Worm (Caenorhabditis elegans) whole organism, L3 larva: ENCODE measurements around the gene F35A5.1.
A peak's percentile ranks its signal among the peaks of the same experiment; 100 is the strongest.

Experiments used
- ama-1 ChIP-seq: fragments of 150-350 bp; optimal IDR thresholded peaks from 2 replicates; lab custom pipeline; 2018
- ceh-28 ChIP-seq: fragments of 150-350 bp; optimal IDR thresholded peaks from 2 replicates; lab custom pipeline; 2014; ENCODE audit warnings: missing biosample characterization, missing genetic modification reagents, missing genetic modification characterization
- ceh-82 ChIP-seq: fragments of 150-350 bp; optimal IDR thresholded peaks from 2 replicates; lab custom pipeline; 2014; ENCODE audit warnings: missing biosample characterization, missing genetic modification characterization
- lin-39 ChIP-seq: fragments of 150-350 bp; optimal IDR thresholded peaks from 2 replicates; lab custom pipeline; 2018; ENCODE audit warnings: missing biosample characterization, missing genetic modification reagents, missing genetic modification characterization
- mdl-1 ChIP-seq: fragments of 150-350 bp; optimal IDR thresholded peaks from 2 replicates; lab custom pipeline; 2014; ENCODE audit warnings: missing biosample characterization, missing genetic modification characterization
- nhr-237 ChIP-seq: fragments of 150-350 bp; optimal IDR thresholded peaks from 2 replicates; lab custom pipeline; 2014; ENCODE audit warnings: missing biosample characterization, missing genetic modification characterization
- nhr-76 ChIP-seq: fragments of 150-350 bp; sonication (generic microtip); optimal IDR thresholded peaks from 5 replicates; lab custom pipeline; 2014; ENCODE audit warnings: missing biosample characterization, missing genetic modification characterization
- sea-2 ChIP-seq: fragments of 150-350 bp; sonication (generic microtip); optimal IDR thresholded peaks from 4 replicates; lab custom pipeline; 2014; ENCODE audit warnings: missing biosample characterization, missing genetic modification reagents, missing genetic modification characterization

- no peak for TF ChIP-seq nhr-237 (tag; lab: Kevin White, UChicago)
- TF ChIP-seq sea-2 (GFP tag; lab: Kevin White, UChicago), result no peak
- TF ChIP-seq ceh-28 (tag; lab: Kevin White, UChicago), result no peak
- TF ChIP-seq ama-1 (lab: Kevin White, UChicago), result no peak
- no peak for TF ChIP-seq mdl-1 (tag; lab: Kevin White, UChicago)
- TF ChIP-seq ceh-82, result no peak
- TF ChIP-seq nhr-76 (tag; lab: Kevin White, UChicago), result no peak
- peak; percentile 58 for TF ChIP-seq lin-39 (tag; lab: Kevin White, UChicago)
Observed at ce11 chrX:3839172-3839571, 31.9 kb downstream of the F35A5.1 start.
